Fruit fly (Drosophila melanogaster) whole organism, prepupa: ENCODE measurements around the gene btd.

Source experiments
- Blimp-1 ChIP-seq: fragments of 200-800 bp; sonication (Bioruptor generic); optimal IDR thresholded peaks from 3 replicates; lab custom pipeline; 2017; ENCODE audit warnings: missing biosample characterization, missing genetic modification characterization, mild to moderate bottlenecking, moderate library complexity, missing genetic modification reagents
- CG10669 ChIP-seq: fragments of 200-800 bp; sonication (Bioruptor generic); optimal IDR thresholded peaks from 3 replicates; lab custom pipeline; 2018; ENCODE audit warnings: missing biosample characterization, mild to moderate bottlenecking, missing genetic modification characterization, moderate library complexity
- CG11762 ChIP-seq: fragments of 200-800 bp; sonication (Bioruptor generic); optimal IDR thresholded peaks from 3 replicates; lab custom pipeline; 2016; ENCODE audit warnings: missing biosample characterization, missing genetic modification characterization; ENCODE audit not compliant: insufficient read depth
- CG11902 ChIP-seq: fragments of 200-800 bp; sonication (Bioruptor generic); optimal IDR thresholded peaks from 3 replicates; lab custom pipeline; 2016; ENCODE audit warnings: missing biosample characterization, missing genetic modification characterization
- CG16779 ChIP-seq: fragments of 200-800 bp; sonication (Bioruptor generic); optimal IDR thresholded peaks from 3 replicates; lab custom pipeline; 2017; ENCODE audit warnings: missing biosample characterization, mild to moderate bottlenecking, missing genetic modification characterization
- CG3032 ChIP-seq: fragments of 200-800 bp; optimal IDR thresholded peaks from 2 replicates; lab custom pipeline; 2019; ENCODE audit warnings: missing biosample characterization, mild to moderate bottlenecking, missing genetic modification characterization, moderate library complexity
- CG31627 ChIP-seq: fragments of 200-800 bp; sonication (Bioruptor generic); optimal IDR thresholded peaks from 3 replicates; lab custom pipeline; 2016; ENCODE audit warnings: missing biosample characterization, missing genetic modification characterization
- CG34406 ChIP-seq: fragments of 200-800 bp; sonication (Bioruptor generic); optimal IDR thresholded peaks from 3 replicates; lab custom pipeline; 2016; ENCODE audit warnings: missing biosample characterization, missing genetic modification characterization
- CG3919 ChIP-seq: fragments of 200-800 bp; sonication (Bioruptor generic); optimal IDR thresholded peaks from 3 replicates; lab custom pipeline; 2016; ENCODE audit warnings: missing biosample characterization, missing genetic modification characterization
- CG4318 ChIP-seq: fragments of 200-800 bp; sonication (Bioruptor generic); optimal IDR thresholded peaks from 3 replicates; lab custom pipeline; 2017; ENCODE audit warnings: missing biosample characterization, mild to moderate bottlenecking, missing genetic modification characterization
- CG6276 ChIP-seq: fragments of 200-800 bp; sonication (Bioruptor generic); optimal IDR thresholded peaks from 2 replicates; lab custom pipeline; 2017; ENCODE audit warnings: missing biosample characterization, mild to moderate bottlenecking, missing genetic modification characterization
- CG6792 ChIP-seq: fragments of 200-800 bp; sonication (Bioruptor generic); optimal IDR thresholded peaks from 3 replicates; lab custom pipeline; 2016; ENCODE audit warnings: missing biosample characterization, missing genetic modification characterization
- CG7368 ChIP-seq: fragments of 200-800 bp; sonication (Bioruptor generic); optimal IDR thresholded peaks from 3 replicates; lab custom pipeline; 2016; ENCODE audit warnings: missing biosample characterization, missing genetic modification characterization
- CG8319 ChIP-seq: fragments of 200-800 bp; sonication (Bioruptor generic); optimal IDR thresholded peaks from 3 replicates; lab custom pipeline; 2016; ENCODE audit warnings: missing biosample characterization, missing genetic modification characterization
- CG8632 ChIP-seq: fragments of 200-800 bp; sonication (Bioruptor generic); optimal IDR thresholded peaks from 3 replicates; lab custom pipeline; 2016; ENCODE audit warnings: missing biosample characterization, missing genetic modification characterization
- CG9139 ChIP-seq: fragments of 200-800 bp; sonication (Bioruptor generic); optimal IDR thresholded peaks from 3 replicates; lab custom pipeline; 2017; ENCODE audit warnings: missing biosample characterization, mild to moderate bottlenecking, missing genetic modification characterization
- Eip75B ChIP-seq: fragments of 200-800 bp; sonication (Bioruptor generic); optimal IDR thresholded peaks from 3 replicates; lab custom pipeline; 2016; ENCODE audit warnings: missing biosample characterization, missing genetic modification characterization
- Eip78C ChIP-seq: fragments of 200-800 bp; sonication (Bioruptor generic); peaks from one replicate; lab custom pipeline; 2016; ENCODE audit warnings: missing biosample characterization, missing genetic modification characterization
- Eip93F ChIP-seq: fragments of 200-800 bp; sonication (Bioruptor generic); optimal IDR thresholded peaks from 2 replicates; lab custom pipeline; 2016; ENCODE audit warnings: missing biosample characterization, mild to moderate bottlenecking, missing genetic modification characterization
- Ets21C ChIP-seq: fragments of 200-800 bp; sonication (Bioruptor generic); optimal IDR thresholded peaks from 3 replicates; lab custom pipeline; 2016; ENCODE audit warnings: missing biosample characterization, missing genetic modification characterization
- Ets96B ChIP-seq: fragments of 200-800 bp; optimal IDR thresholded peaks from 2 replicates; lab custom pipeline; 2019; ENCODE audit warnings: missing biosample characterization, mild to moderate bottlenecking, missing genetic modification characterization, moderate library complexity
- Gug ChIP-seq: fragments of 200-800 bp; sonication (Bioruptor generic); IDR thresholded peaks from 2 replicates; pipeline ENCODE4 v1.3.6; 2022; ENCODE audit warnings: missing biosample characterization, missing genetic modification characterization
- Hr38 ChIP-seq: sonication (Bioruptor generic); optimal IDR thresholded peaks from 2 replicates; lab custom pipeline; 2016; ENCODE audit warnings: missing biosample characterization, missing genetic modification characterization
- Hr39 ChIP-seq: fragments of 200-800 bp; sonication (Bioruptor generic); optimal IDR thresholded peaks from 2 replicates; lab custom pipeline; 2016; ENCODE audit warnings: missing biosample characterization, missing genetic modification characterization
- Hr4 ChIP-seq: fragments of 200-800 bp; sonication (Bioruptor generic); optimal IDR thresholded peaks from 3 replicates; lab custom pipeline; 2016; ENCODE audit warnings: missing biosample characterization, missing genetic modification characterization
- Lpt ChIP-seq: fragments of 200-800 bp; sonication (Bioruptor generic); optimal IDR thresholded peaks from 3 replicates; lab custom pipeline; 2016; ENCODE audit warnings: missing biosample characterization, missing genetic modification characterization
- Met ChIP-seq: fragments of 200-800 bp; sonication (Bioruptor generic); optimal IDR thresholded peaks from 3 replicates; lab custom pipeline; 2016; ENCODE audit warnings: missing biosample characterization, missing genetic modification characterization
- OdsH ChIP-seq: fragments of 200-800 bp; sonication (Bioruptor generic); optimal IDR thresholded peaks from 3 replicates; lab custom pipeline; 2016; ENCODE audit warnings: missing biosample characterization, missing genetic modification characterization
- Smox ChIP-seq: fragments of 200-800 bp; sonication (Bioruptor generic); optimal IDR thresholded peaks from 3 replicates; lab custom pipeline; 2016; ENCODE audit warnings: missing biosample characterization, missing genetic modification characterization
- Sox102F ChIP-seq: fragments of 200-800 bp; sonication (Bioruptor generic); optimal IDR thresholded peaks from 2 replicates; lab custom pipeline; 2016; ENCODE audit warnings: missing biosample characterization, mild to moderate bottlenecking, missing genetic modification characterization
- Sox15 ChIP-seq: fragments of 200-800 bp; sonication (Bioruptor generic); optimal IDR thresholded peaks from 3 replicates; lab custom pipeline; 2016; ENCODE audit warnings: missing biosample characterization, missing genetic modification characterization
- achi ChIP-seq: fragments of 200-800 bp; sonication (Bioruptor generic); optimal IDR thresholded peaks from 3 replicates; lab custom pipeline; 2016; ENCODE audit warnings: missing biosample characterization, missing genetic modification characterization
- acj6 ChIP-seq: fragments of 200-800 bp; sonication (Bioruptor generic); optimal IDR thresholded peaks from 3 replicates; lab custom pipeline; 2016; ENCODE audit warnings: missing biosample characterization, missing genetic modification characterization
- cyc ChIP-seq: fragments of 200-800 bp; sonication (Bioruptor generic); optimal IDR thresholded peaks from 3 replicates; lab custom pipeline; 2016; ENCODE audit warnings: missing biosample characterization, missing genetic modification characterization
- dac ChIP-seq: fragments of 200-800 bp; sonication (Bioruptor generic); optimal IDR thresholded peaks from 2 replicates; lab custom pipeline; 2017; ENCODE audit warnings: missing biosample characterization, mild to moderate bottlenecking, missing genetic modification characterization
- esn ChIP-seq: fragments of 200-800 bp; sonication (Bioruptor generic); optimal IDR thresholded peaks from 2 replicates; lab custom pipeline; 2016; ENCODE audit warnings: missing biosample characterization, mild to moderate bottlenecking, missing genetic modification characterization, moderate library complexity
- fd85E ChIP-seq: fragments of 200-800 bp; sonication (Bioruptor generic); optimal IDR thresholded peaks from 3 replicates; lab custom pipeline; 2016; ENCODE audit warnings: missing biosample characterization, missing genetic modification characterization
- fkh ChIP-seq: fragments of 200-800 bp; sonication (Bioruptor generic); optimal IDR thresholded peaks from 3 replicates; lab custom pipeline; 2017; ENCODE audit warnings: missing biosample characterization, mild to moderate bottlenecking, missing genetic modification characterization, moderate library complexity
- net ChIP-seq: fragments of 200-800 bp; sonication (Bioruptor generic); optimal IDR thresholded peaks from 3 replicates; lab custom pipeline; 2016; ENCODE audit warnings: missing biosample characterization, missing genetic modification characterization
- pdm3 ChIP-seq: fragments of 200-800 bp; sonication (Bioruptor generic); optimal IDR thresholded peaks from 3 replicates; lab custom pipeline; 2016; ENCODE audit warnings: missing biosample characterization, missing genetic modification characterization
- salr ChIP-seq, 2 experiments: fragments of 200-800 bp; sonication (Bioruptor generic); optimal IDR thresholded peaks; 3 replicates each; lab custom pipeline; 2016 to 2018; ENCODE audit warnings: missing biosample characterization in 2 of 2, missing genetic modification characterization in 2 of 2, mild to moderate bottlenecking in 1 of 2
- spab ChIP-seq: fragments of 200-800 bp; sonication (Bioruptor generic); optimal IDR thresholded peaks from 2 replicates; lab custom pipeline; 2017; ENCODE audit warnings: missing biosample characterization, mild to moderate bottlenecking, missing genetic modification characterization, missing genetic modification reagents
- ss ChIP-seq, 2 experiments: fragments of 200-800 bp; sonication (Bioruptor generic); optimal IDR thresholded peaks; 2 replicates in 1 of 2; 3 replicates in 1 of 2; lab custom pipeline; 2017 to 2018; ENCODE audit warnings: mild to moderate bottlenecking in 2 of 2, missing biosample characterization in 2 of 2, missing genetic modification characterization in 2 of 2, moderate library complexity in 1 of 2
- svp ChIP-seq: fragments of 200-800 bp; sonication (Bioruptor generic); peaks from one replicate; lab custom pipeline; 2016; ENCODE audit warnings: missing biosample characterization, missing genetic modification characterization
- topi ChIP-seq: fragments of 200-800 bp; sonication (Bioruptor generic); optimal IDR thresholded peaks from 3 replicates; lab custom pipeline; 2016; ENCODE audit warnings: missing biosample characterization, missing genetic modification characterization
- vri ChIP-seq: fragments of 200-800 bp; sonication (Bioruptor generic); optimal IDR thresholded peaks from 3 replicates; lab custom pipeline; 2016; ENCODE audit warnings: missing biosample characterization, mild to moderate bottlenecking, missing genetic modification characterization

btd gene

dm6 chrX:9646022-9646421 is 48.0 kb upstream of the btd start (continued):
- TF ChIP-seq CG9139 (GFP tag; lab: Kevin White, UChicago) (peak; percentile 96), Sox15 (GFP tag; lab: Kevin White, UChicago) (peak; percentile 98), CG3919 (GFP tag; lab: Kevin White, UChicago) (peak; percentile 99), dac (GFP tag; lab: Kevin White, UChicago) (peak; percentile 94), esn (GFP tag; lab: Kevin White, UChicago) (peak; percentile 99), Sox102F (GFP tag; lab: Kevin White, UChicago) (peak; percentile 98), Gug (GFP tag; lab: Robert Waterston, UW) (peak; percentile 98), CG6276 (peak; percentile 94), vri (GFP tag; lab: Kevin White, UChicago) (peak; percentile 99), CG10669 (GFP tag; lab: Kevin White, UChicago) (peak; percentile 98), Eip75B (GFP tag; lab: Kevin White, UChicago) (peak; percentile 99), Ets21C (GFP tag; lab: Kevin White, UChicago) (peak; percentile 97), CG3032 (peak; percentile 94)

- TF ChIP-seq Smox (GFP tag; lab: Kevin White, UChicago) (no peak), Blimp-1 (GFP tag; lab: Kevin White, UChicago) (peak; percentile 10)
These were observed 46.9 kb upstream of the btd start for dm6 chrX:9647067-9647466.

dm6 chrX:9650048-9650447 is 43.9 kb upstream of the btd start:
- peak; percentile 25 for TF ChIP-seq cyc (GFP tag; lab: Kevin White, UChicago)
- no peak for TF ChIP-seq Hr38 (GFP tag; lab: Kevin White, UChicago)
- TF ChIP-seq Hr39 (GFP tag; lab: Kevin White, UChicago) = peak; percentile 2
- peak; percentile 91 for TF ChIP-seq Gug (GFP tag; lab: Robert Waterston, UW)
- TF ChIP-seq CG3919 (GFP tag; lab: Kevin White, UChicago) = peak; percentile 91
- TF ChIP-seq Met (GFP tag; lab: Kevin White, UChicago) = peak; percentile 48
- TF ChIP-seq Ets21C (GFP tag; lab: Kevin White, UChicago) = no peak
- TF ChIP-seq Eip93F = no peak
- TF ChIP-seq svp = peak; percentile 50
- TF ChIP-seq CG8632 (GFP tag; lab: Kevin White, UChicago) = peak; percentile 75
- TF ChIP-seq fd85E (GFP tag; lab: Kevin White, UChicago) = no peak
- no peak for TF ChIP-seq CG11902 (GFP tag; lab: Kevin White, UChicago)
- peak; percentile 68 for TF ChIP-seq CG7368 (GFP tag; lab: Kevin White, UChicago)
- peak; percentile 89 for TF ChIP-seq OdsH (GFP tag; lab: Kevin White, UChicago)
- TF ChIP-seq CG11762 (GFP tag; lab: Kevin White, UChicago) = peak; percentile 86
- no peak for TF ChIP-seq Smox (GFP tag; lab: Kevin White, UChicago)
- TF ChIP-seq CG10669 (GFP tag; lab: Kevin White, UChicago) = peak; percentile 89
- TF ChIP-seq CG8319 (GFP tag; lab: Kevin White, UChicago) = peak; percentile 53
- TF ChIP-seq acj6 (GFP tag; lab: Kevin White, UChicago) = peak; percentile 88
- peak; percentile 87 for TF ChIP-seq Hr4
- peak; percentile 92 for TF ChIP-seq Eip75B (GFP tag; lab: Kevin White, UChicago)
- no peak for TF ChIP-seq vri (GFP tag; lab: Kevin White, UChicago)
- peak; percentile 92 for TF ChIP-seq achi (GFP tag; lab: Kevin White, UChicago)
- peak; percentile 94 for TF ChIP-seq Lpt (GFP tag; lab: Kevin White, UChicago)
- peak; percentile 30 for TF ChIP-seq Sox15 (GFP tag; lab: Kevin White, UChicago)
- peak; percentile 88 for TF ChIP-seq CG4318 (GFP tag; lab: Kevin White, UChicago)
- no peak for TF ChIP-seq esn (GFP tag; lab: Kevin White, UChicago)
- peak; percentile 83 for TF ChIP-seq CG16779 (tag; lab: Kevin White, UChicago)
- TF ChIP-seq CG9139 (GFP tag; lab: Kevin White, UChicago) = peak; percentile 83
- TF ChIP-seq topi (GFP tag; lab: Kevin White, UChicago) = peak; percentile 43
- peak; percentile 81 to 94 for TF ChIP-seq salr (GFP tag; optimal IDR thresholded peaks at IDR 0.05; lab: Kevin White, UChicago)
- peak; percentile 88 for TF ChIP-seq spab (GFP tag; lab: Kevin White, UChicago)
- TF ChIP-seq fkh (GFP tag; lab: Kevin White, UChicago) = no peak
- peak in 1 of 2 experiments; percentile 88 for TF ChIP-seq ss (GFP tag; optimal IDR thresholded peaks at IDR 0.05; lab: Kevin White, UChicago)
- peak; percentile 91 for TF ChIP-seq pdm3 (GFP tag; lab: Kevin White, UChicago)
- peak; percentile 10 for TF ChIP-seq CG31627 (GFP tag; lab: Kevin White, UChicago)
- TF ChIP-seq Ets96B (tag; lab: Kevin White, UChicago) = peak; percentile 89
- peak; percentile 79 for TF ChIP-seq CG6792 (GFP tag; lab: Kevin White, UChicago)
- peak; percentile 66 for TF ChIP-seq CG34406
- TF ChIP-seq Eip78C (GFP tag; lab: Kevin White, UChicago) = peak; percentile 98
- TF ChIP-seq net (GFP tag; lab: Kevin White, UChicago) = peak; percentile 88
